Worm (Caenorhabditis elegans) whole organism, young adult: ENCODE measurements around the gene ZK669.2.
A peak's percentile ranks its signal among the peaks of the same experiment; 100 is the strongest.

Source experiments
- B0019.2 ChIP-seq: fragments of 200-800 bp; sonication (Bioruptor generic); conservative IDR thresholded peaks from 2 replicates; pipeline ENCODE4 v1.3.6; 2022; ENCODE audit warnings: missing genetic modification reagents, missing genetic modification characterization, missing compliant biosample characterization
- B0261.1 ChIP-seq: sonication (generic microtip); optimal IDR thresholded peaks from 2 replicates; lab custom pipeline; 2016; ENCODE audit warnings: mild to moderate bottlenecking, missing genetic modification characterization, moderate library complexity, missing compliant biosample characterization
- B0336.3 ChIP-seq: fragments of 200-800 bp; sonication (Bioruptor generic); IDR thresholded peaks from 2 replicates; pipeline ENCODE4 v1.3.6; 2022; ENCODE audit warnings: missing genetic modification characterization, missing compliant biosample characterization
- D2030.7 ChIP-seq: fragments of 200-800 bp; sonication (Bioruptor generic); IDR thresholded peaks from 2 replicates; pipeline ENCODE4 v1.3.6; 2022; ENCODE audit warnings: missing genetic modification reagents, missing genetic modification characterization, missing compliant biosample characterization
- F22D6.2 ChIP-seq: sonication (generic microtip); optimal IDR thresholded peaks from 2 replicates; lab custom pipeline; 2016; ENCODE audit warnings: mild to moderate bottlenecking, missing genetic modification characterization, missing compliant biosample characterization
- F23B12.7 ChIP-seq: sonication (generic microtip); optimal IDR thresholded peaks from 2 replicates; lab custom pipeline; 2017; ENCODE audit warnings: missing genetic modification characterization, mild to moderate bottlenecking, missing compliant biosample characterization, antibody characterized with exemption, moderate library complexity; ENCODE audit not compliant: insufficient read depth
- F39B2.1 ChIP-seq: fragments of 200-800 bp; sonication (Bioruptor generic); IDR thresholded peaks from 2 replicates; pipeline ENCODE4 v1.3.6; 2022; ENCODE audit warnings: missing genetic modification reagents, missing genetic modification characterization, missing compliant biosample characterization
- F52B5.7 ChIP-seq: sonication (generic microtip); optimal IDR thresholded peaks from 2 replicates; lab custom pipeline; 2016; ENCODE audit warnings: mild to moderate bottlenecking, missing genetic modification characterization, missing compliant biosample characterization
- F57C9.4 ChIP-seq: sonication (generic microtip); optimal IDR thresholded peaks from 2 replicates; lab custom pipeline; 2017; ENCODE audit warnings: mild to moderate bottlenecking, missing genetic modification characterization, missing compliant biosample characterization
- K11D2.4 ChIP-seq: fragments of 200-800 bp; sonication (Bioruptor generic); IDR thresholded peaks from 2 replicates; pipeline ENCODE4 v1.3.6; 2022; ENCODE audit warnings: missing genetic modification reagents, missing genetic modification characterization, missing compliant biosample characterization
- K12H6.12 ChIP-seq: fragments of 200-800 bp; sonication (Bioruptor generic); optimal IDR thresholded peaks from 2 replicates; lab custom pipeline; 2018; ENCODE audit warnings: mild to moderate bottlenecking, missing genetic modification characterization, missing compliant biosample characterization
- Y56A3A.18 ChIP-seq: fragments of 200-800 bp; sonication (Bioruptor generic); IDR thresholded peaks from 2 replicates; pipeline ENCODE4 v1.3.6; 2022; ENCODE audit warnings: missing genetic modification reagents, missing genetic modification characterization, missing compliant biosample characterization
- Y79H2A.3 ChIP-seq: fragments of 200-800 bp; sonication (Bioruptor generic); conservative IDR thresholded peaks from 2 replicates; pipeline ENCODE4 v1.3.6; 2022; ENCODE audit warnings: missing genetic modification reagents, missing genetic modification characterization, missing compliant biosample characterization
- atf-7 ChIP-seq: sonication (generic microtip); optimal IDR thresholded peaks from 2 replicates; lab custom pipeline; 2017; ENCODE audit warnings: mild to moderate bottlenecking, missing genetic modification characterization, missing compliant biosample characterization
- athp-1 ChIP-seq: sonication (generic microtip); optimal IDR thresholded peaks from 2 replicates; lab custom pipeline; 2017; ENCODE audit warnings: mild to moderate bottlenecking, missing genetic modification characterization, missing compliant biosample characterization
- cebp-1 ChIP-seq, 2 experiments: fragments of 200-800 bp in 1 of 2; sonication (Bioruptor generic) in 1 of 2; sonication (generic microtip) in 1 of 2; IDR thresholded peaks in 1 of 2; optimal IDR thresholded peaks in 1 of 2; 2 replicates each; pipeline versions ENCODE4 v1.3.6 to Lab custom; 2017 to 2022; ENCODE audit warnings: missing compliant biosample characterization in 2 of 2, missing genetic modification characterization in 2 of 2, mild to moderate bottlenecking in 1 of 2, missing genetic modification reagents in 1 of 2, moderate library complexity in 1 of 2
- cebp-2 ChIP-seq: fragments of 200-800 bp; sonication (Bioruptor generic); IDR thresholded peaks from 2 replicates; pipeline ENCODE4 v1.3.6; 2022; ENCODE audit warnings: missing genetic modification characterization, missing compliant biosample characterization
- ceh-100 ChIP-seq: fragments of 200-800 bp; sonication (Bioruptor generic); IDR thresholded peaks from 2 replicates; pipeline ENCODE4 v1.3.6; 2022; ENCODE audit warnings: missing genetic modification reagents, missing genetic modification characterization, missing compliant biosample characterization
- ceh-27 ChIP-seq: fragments of 200-800 bp; sonication (Bioruptor generic); optimal IDR thresholded peaks from 2 replicates; lab custom pipeline; 2018; ENCODE audit warnings: mild to moderate bottlenecking, missing genetic modification characterization, moderate library complexity, missing compliant biosample characterization
- ceh-79 ChIP-seq: sonication (generic microtip); optimal IDR thresholded peaks from 2 replicates; lab custom pipeline; 2017; ENCODE audit warnings: mild to moderate bottlenecking, missing genetic modification characterization, missing compliant biosample characterization
- ceh-91 ChIP-seq: fragments of 200-800 bp; sonication (Bioruptor generic); IDR thresholded peaks from 2 replicates; pipeline ENCODE4 v1.3.6; 2022; ENCODE audit warnings: missing genetic modification reagents, missing genetic modification characterization, missing compliant biosample characterization
- egrh-3 ChIP-seq: fragments of 200-800 bp; sonication (Bioruptor generic); IDR thresholded peaks from 2 replicates; pipeline ENCODE4 v1.3.6; 2022; ENCODE audit warnings: missing genetic modification reagents, missing genetic modification characterization, missing compliant biosample characterization
- ekl-4 ChIP-seq: fragments of 200-800 bp; sonication (Bioruptor generic); IDR thresholded peaks from 2 replicates; pipeline ENCODE4 v1.3.6; 2022; ENCODE audit warnings: missing genetic modification reagents, missing genetic modification characterization, missing compliant biosample characterization
- him-1 ChIP-seq: sonication (generic microtip); optimal IDR thresholded peaks from 2 replicates; lab custom pipeline; 2016; ENCODE audit warnings: missing genotype, missing genetic modification reagents, missing genetic modification characterization, missing compliant biosample characterization
- hlh-26 ChIP-seq: fragments of 200-800 bp; sonication (Bioruptor generic); conservative IDR thresholded peaks from 2 replicates; pipeline ENCODE4 v1.3.6; 2022; ENCODE audit warnings: missing genetic modification reagents, missing genetic modification characterization, missing compliant biosample characterization
- hmg-1.2 ChIP-seq: fragments of 200-800 bp; sonication (Bioruptor generic); IDR thresholded peaks from 2 replicates; pipeline ENCODE4 v1.3.6; 2022; ENCODE audit warnings: missing genetic modification reagents, missing genetic modification characterization, missing compliant biosample characterization
- lin-26 ChIP-seq: fragments of 200-800 bp; sonication (Bioruptor generic); IDR thresholded peaks from 2 replicates; pipeline ENCODE4 v1.3.6; 2022; ENCODE audit warnings: missing genetic modification reagents, missing genetic modification characterization, missing compliant biosample characterization
- lin-35 ChIP-seq, 3 experiments: fragments of 150-350 bp in 2 of 3; sonication (generic microtip) in 1 of 3; optimal IDR thresholded peaks; 2 replicates each; lab custom pipeline; 2014 to 2018; ENCODE audit warnings: missing biosample characterization in 3 of 3, missing genetic modification characterization in 3 of 3, missing genetic modification reagents in 3 of 3
- lin-54 ChIP-seq: fragments of 200-800 bp; sonication (Bioruptor generic); optimal IDR thresholded peaks from 2 replicates; lab custom pipeline; 2018; ENCODE audit warnings: mild to moderate bottlenecking, missing genetic modification characterization, missing compliant biosample characterization
- madf-10 ChIP-seq: sonication (generic microtip); optimal IDR thresholded peaks from 2 replicates; lab custom pipeline; 2016; ENCODE audit warnings: mild to moderate bottlenecking, missing genetic modification characterization, missing compliant biosample characterization
- madf-3 ChIP-seq: fragments of 200-800 bp; sonication (Bioruptor generic); IDR thresholded peaks from 2 replicates; pipeline ENCODE4 v1.3.6; 2022; ENCODE audit warnings: missing genetic modification reagents, missing genetic modification characterization, missing compliant biosample characterization
- madf-8 ChIP-seq: fragments of 200-800 bp; sonication (Bioruptor generic); conservative IDR thresholded peaks from 2 replicates; pipeline ENCODE4 v1.3.6; 2022; ENCODE audit warnings: missing genetic modification reagents, missing genetic modification characterization, missing compliant biosample characterization
- nfya-2 ChIP-seq: fragments of 200-800 bp; sonication (Bioruptor generic); IDR thresholded peaks from 2 replicates; pipeline ENCODE4 v1.3.6; 2022; ENCODE audit warnings: missing genetic modification reagents, missing genetic modification characterization, missing compliant biosample characterization
- nfyb-1 ChIP-seq: fragments of 200-800 bp; sonication (Bioruptor generic); IDR thresholded peaks from 2 replicates; pipeline ENCODE4 v1.3.6; 2022; ENCODE audit warnings: missing genetic modification reagents, missing genetic modification characterization, missing compliant biosample characterization
- nhr-80 ChIP-seq: sonication (generic microtip); optimal IDR thresholded peaks from 2 replicates; lab custom pipeline; 2016; ENCODE audit warnings: missing genetic modification characterization, missing compliant biosample characterization
- nhr-90 ChIP-seq: sonication (generic microtip); optimal IDR thresholded peaks from 2 replicates; lab custom pipeline; 2016; ENCODE audit warnings: missing genotype, mild to moderate bottlenecking, missing genetic modification characterization, missing compliant biosample characterization
- rec-8 ChIP-seq, 2 experiments: sonication (generic microtip); optimal IDR thresholded peaks; 2 replicates each; lab custom pipeline; 2016; ENCODE audit warnings: mild to moderate bottlenecking in 2 of 2, missing genetic modification characterization in 2 of 2, missing genetic modification reagents in 2 of 2, missing genotype in 2 of 2, missing biosample characterization in 1 of 2, missing compliant biosample characterization in 1 of 2, moderate library complexity in 1 of 2
- snpc-1.3 ChIP-seq: sonication (generic microtip); optimal IDR thresholded peaks from 2 replicates; lab custom pipeline; 2017; ENCODE audit warnings: missing genetic modification characterization, mild to moderate bottlenecking, missing compliant biosample characterization, antibody characterized with exemption, moderate library complexity, missing genotype, missing genetic modification reagents; ENCODE audit not compliant: insufficient read depth
- snpc-4 ChIP-seq, 5 experiments: fragments of 150-350 bp in 1 of 5; sonication (generic microtip) in 4 of 5; optimal IDR thresholded peaks; 2 replicates each; lab custom pipeline; 2014 to 2018; ENCODE audit warnings: missing genetic modification characterization in 5 of 5, missing biosample characterization in 3 of 5, antibody characterized with exemption in 2 of 5, mild to moderate bottlenecking in 2 of 5, missing compliant biosample characterization in 2 of 5, missing genotype in 2 of 5, moderate library complexity in 2 of 5, missing genetic modification reagents in 1 of 5
- tlf-1 ChIP-seq: fragments of 200-800 bp; sonication (Bioruptor generic); optimal IDR thresholded peaks from 2 replicates; lab custom pipeline; 2018; ENCODE audit warnings: mild to moderate bottlenecking, missing genetic modification characterization, missing compliant biosample characterization
- zim-3 ChIP-seq: sonication (generic microtip); optimal IDR thresholded peaks from 2 replicates; lab custom pipeline; 2017; ENCODE audit warnings: mild to moderate bottlenecking, missing genetic modification characterization, moderate library complexity, missing compliant biosample characterization
- ztf-18 ChIP-seq: sonication (generic microtip); optimal IDR thresholded peaks from 2 replicates; lab custom pipeline; 2016; ENCODE audit warnings: missing genotype, mild to moderate bottlenecking, missing genetic modification characterization, missing compliant biosample characterization
- ztf-6 ChIP-seq: fragments of 200-800 bp; sonication (Bioruptor generic); IDR thresholded peaks from 2 replicates; pipeline ENCODE4 v1.3.6; 2022; ENCODE audit warnings: missing genetic modification reagents, missing genetic modification characterization, missing compliant biosample characterization

ZK669.2 gene

ce11 chrII:7892761-7893272 is 45.2 kb downstream of the ZK669.2 start, which contains the start of gene ptc-1 (continued):
- no peak for TF ChIP-seq cebp-2 (GFP tag; lab: Robert Waterston, UW)
- no peak for TF ChIP-seq B0336.3 (GFP tag; lab: Robert Waterston, UW)
- TF ChIP-seq F57C9.4 (tag; lab: Kevin White, UChicago), result no peak
- no peak for TF ChIP-seq Y79H2A.3 (GFP tag; lab: Robert Waterston, UW)
- TF ChIP-seq cebp-1 (GFP tag; IDR thresholded peaks at IDR 0.05; lab: Robert Waterston, UW), result no peak
- no peak for TF ChIP-seq cebp-1 (tag; optimal IDR thresholded peaks at IDR 0.05; lab: Kevin White, UChicago)
- no peak for TF ChIP-seq B0261.1 (tag; lab: Kevin White, UChicago)
- 0 out of 2 replicates have a peak, but pooled peaks have one; percentile 21 for TF ChIP-seq B0019.2
- peak; percentile 60 for TF ChIP-seq ceh-91 (GFP tag; lab: Robert Waterston, UW)
- no peak for TF ChIP-seq ztf-6 (GFP tag; lab: Robert Waterston, UW)
- TF ChIP-seq zim-3 (tag; lab: Kevin White, UChicago), result no peak
- no peak for TF ChIP-seq athp-1
- TF ChIP-seq ekl-4, result no peak
- TF ChIP-seq tlf-1 (GFP tag; lab: Kevin White, UChicago), result peak; percentile 9
- TF ChIP-seq ztf-18 (tag; lab: Kevin White, UChicago), result no peak
- TF ChIP-seq K11D2.4 (GFP tag; lab: Robert Waterston, UW), result no peak
- no peak for TF ChIP-seq him-1 (tag; lab: Kevin White, UChicago)
- no peak for TF ChIP-seq hlh-26 (GFP tag; lab: Robert Waterston, UW)
- no peak for TF ChIP-seq ceh-79 (tag; lab: Kevin White, UChicago)
- peak; percentile 62 for TF ChIP-seq madf-8 (GFP tag; lab: Robert Waterston, UW)
- no peak for TF ChIP-seq F22D6.2 (tag; lab: Kevin White, UChicago)
- TF ChIP-seq D2030.7 (GFP tag; lab: Robert Waterston, UW), result peak; percentile 50
- no peak for TF ChIP-seq rec-8 (tag; optimal IDR thresholded peaks at IDR 0.05; lab: Kevin White, UChicago)
- no peak for TF ChIP-seq egrh-3 (GFP tag; lab: Robert Waterston, UW)
- TF ChIP-seq Y56A3A.18, result no peak
- TF ChIP-seq K12H6.12 (tag; lab: Kevin White, UChicago), result no peak
- no peak for TF ChIP-seq lin-26
- peak; percentile 49 for TF ChIP-seq lin-54 (GFP tag; lab: Kevin White, UChicago)
- no peak for TF ChIP-seq ceh-100 (GFP tag; lab: Robert Waterston, UW)
- no peak for TF ChIP-seq F39B2.1 (GFP tag; lab: Robert Waterston, UW)
- TF ChIP-seq madf-3, result no peak
- TF ChIP-seq snpc-1.3 (tag; lab: Kevin White, UChicago), result no peak
- no peak for TF ChIP-seq ceh-27 (GFP tag; lab: Kevin White, UChicago)
- no peak for TF ChIP-seq F52B5.7 (tag; lab: Kevin White, UChicago)
- no peak for TF ChIP-seq madf-10 (tag; lab: Kevin White, UChicago)

ce11 chrII:7891869-7892615 is 45.9 kb downstream of the ZK669.2 start:
- no peak for TF ChIP-seq D2030.7 (GFP tag; lab: Robert Waterston, UW)
- peak; percentile 48; the same call in 1 of the 2 replicates for TF ChIP-seq hmg-1.2 (GFP tag; lab: Robert Waterston, UW)
- TF ChIP-seq nfyb-1 (GFP tag; lab: Robert Waterston, UW), result 0 out of 2 replicates have a peak, but pooled peaks have one; percentile 7
- TF ChIP-seq lin-35 (GFP tag; optimal IDR thresholded peaks at IDR 0.05; lab: Kevin White, UChicago), result peak in 1 of 3 experiments; percentile 65
- TF ChIP-seq K12H6.12 (tag; lab: Kevin White, UChicago), result peak; percentile 38
- peak; percentile 1 for TF ChIP-seq atf-7 (tag; lab: Kevin White, UChicago)
- TF ChIP-seq cebp-1 (GFP tag; IDR thresholded peaks at IDR 0.05; lab: Robert Waterston, UW), result no peak
- peak; percentile 33 for TF ChIP-seq cebp-1 (tag; optimal IDR thresholded peaks at IDR 0.05; lab: Kevin White, UChicago)
- TF ChIP-seq nhr-80 (tag; lab: Kevin White, UChicago), result peak; percentile 62
- TF ChIP-seq nfya-2 (GFP tag; lab: Robert Waterston, UW), result no peak
- no peak for TF ChIP-seq F23B12.7 (tag; lab: Kevin White, UChicago)
- no peak for TF ChIP-seq nhr-90 (tag; lab: Kevin White, UChicago)
- no peak for TF ChIP-seq madf-3
- no peak for TF ChIP-seq madf-10 (tag; lab: Kevin White, UChicago)
- no peak for TF ChIP-seq snpc-4 (GFP tag; optimal IDR thresholded peaks at IDR 0.05; lab: Kevin White, UChicago)
- TF ChIP-seq snpc-4 (tag; optimal IDR thresholded peaks at IDR 0.05; lab: Kevin White, UChicago), result peak in 1 of 4 experiments; percentile 4
